Fruit fly (Drosophila melanogaster) whole organism, adult: ENCODE measurements around the gene sordd2.

Experiments
- CG11617 ChIP-seq: fragments of 200-800 bp; sonication (Bioruptor generic); optimal IDR thresholded peaks from 2 replicates; lab custom pipeline; 2017; ENCODE audit warnings: mild to moderate bottlenecking, missing biosample characterization, missing genetic modification reagents, missing genetic modification characterization
- CG12768 ChIP-seq: fragments of 200-800 bp; sonication (Bioruptor generic); optimal IDR thresholded peaks from 2 replicates; lab custom pipeline; 2017; ENCODE audit warnings: missing biosample characterization, missing genetic modification characterization, mild to moderate bottlenecking, moderate library complexity, missing genetic modification reagents
- CG14711 ChIP-seq: fragments of 200-800 bp; sonication (Bioruptor generic); optimal IDR thresholded peaks from 2 replicates; lab custom pipeline; 2018; ENCODE audit warnings: missing biosample characterization, mild to moderate bottlenecking, missing genetic modification characterization, moderate library complexity
- CG33017 ChIP-seq: fragments of 200-800 bp; sonication (Bioruptor generic); optimal IDR thresholded peaks from 2 replicates; lab custom pipeline; 2018; ENCODE audit warnings: missing biosample characterization, mild to moderate bottlenecking, missing genetic modification characterization, moderate library complexity
- CG5204 ChIP-seq: fragments of 200-800 bp; sonication (Bioruptor generic); optimal IDR thresholded peaks from 2 replicates; lab custom pipeline; 2016; ENCODE audit warnings: missing biosample characterization, missing genetic modification characterization
- CG7045 ChIP-seq: fragments of 200-800 bp; sonication (Bioruptor generic); optimal IDR thresholded peaks from 2 replicates; lab custom pipeline; 2017; ENCODE audit warnings: missing biosample characterization, mild to moderate bottlenecking, missing genetic modification characterization
- CG7101 ChIP-seq: fragments of 200-800 bp; sonication (Bioruptor generic); optimal IDR thresholded peaks from 2 replicates; lab custom pipeline; 2018; ENCODE audit warnings: missing biosample characterization, mild to moderate bottlenecking, missing genetic modification characterization, moderate library complexity
- cic ChIP-seq: fragments of 200-800 bp; sonication (Bioruptor generic); optimal IDR thresholded peaks from 2 replicates; lab custom pipeline; 2017; ENCODE audit warnings: missing biosample characterization, mild to moderate bottlenecking, missing genetic modification characterization, moderate library complexity
- cnc ChIP-seq, 2 experiments: fragments of >200 bp; optimal IDR thresholded peaks; 2 replicates each; lab custom pipeline; 2017
- kay ChIP-seq: fragments of 200-800 bp; sonication (Bioruptor generic); peaks from one replicate; lab custom pipeline; 2016; ENCODE audit warnings: missing biosample characterization, missing genetic modification characterization, borderline replicate concordance
- tj ChIP-seq: fragments of 200-800 bp; sonication (Bioruptor generic); optimal IDR thresholded peaks from 3 replicates; lab custom pipeline; 2017; ENCODE audit warnings: missing biosample characterization, mild to moderate bottlenecking, missing genetic modification characterization, moderate library complexity
- toe ChIP-seq: fragments of 200-800 bp; sonication (Bioruptor generic); optimal IDR thresholded peaks from 2 replicates; lab custom pipeline; 2016; ENCODE audit warnings: missing biosample characterization, missing genetic modification characterization

DNA sequence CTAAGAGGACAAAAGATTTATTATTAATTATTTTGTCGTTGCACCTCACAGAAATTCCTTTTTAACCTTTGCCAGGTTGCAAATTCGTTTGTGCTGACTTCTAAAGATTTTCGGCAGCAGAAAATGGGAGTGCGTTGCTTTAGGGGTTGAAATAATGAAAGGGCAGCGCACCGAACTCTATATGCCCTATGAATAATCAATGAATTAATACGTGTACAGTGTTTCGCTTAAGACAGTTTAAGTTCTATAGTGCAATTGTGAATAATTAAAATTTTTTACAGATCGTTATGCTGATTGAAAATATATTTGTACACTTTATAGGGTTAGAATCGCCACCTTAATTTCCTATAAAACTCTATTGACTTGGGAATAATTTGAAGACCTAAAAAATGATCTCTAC is 17.2 kb upstream of the sordd2 start:
- TF ChIP-seq tj (GFP tag; lab: Kevin White, UChicago): no peak
- no peak for TF ChIP-seq CG14711 (tag; lab: Kevin White, UChicago)
- no peak for TF ChIP-seq cic
- no peak for TF ChIP-seq CG12768 (GFP tag; lab: Kevin White, UChicago)
- TF ChIP-seq CG7101: no peak
- TF ChIP-seq kay (GFP tag; lab: Kevin White, UChicago): no peak
- no peak for TF ChIP-seq toe (GFP tag; lab: Kevin White, UChicago)
- no peak for TF ChIP-seq CG7045
- TF ChIP-seq CG33017 (tag; lab: Kevin White, UChicago): no peak
- no peak for TF ChIP-seq CG11617 (GFP tag; lab: Kevin White, UChicago)
- TF ChIP-seq cnc (optimal IDR thresholded peaks at IDR 0.05; lab: Kevin White, UChicago): no peak
- TF ChIP-seq CG5204 (GFP tag; lab: Kevin White, UChicago): no peak
